Fruit fly (Drosophila melanogaster): ENCODE results near the gene CG32066.

dm6 chr3L:10679711-10680154 is 18.9 kb upstream of the CG32066 start:
- TF ChIP-seq psq (optimal IDR thresholded peaks at IDR 0.05) (no peak), CG8478 (optimal IDR thresholded peaks at IDR 0.05) (no peak), usp (GFP tag; optimal IDR thresholded peaks at IDR 0.05) (no peak)

Measured in whole organism.